Fruit fly (Drosophila melanogaster) whole organism, embryonic: ENCODE data around the gene ND-B17.

Experiments
- CG1024 ChIP-seq: fragments of 200-800 bp; sonication (Bioruptor generic); IDR thresholded peaks from 2 replicates; pipeline ENCODE4 v1.3.6; 2022; ENCODE audit warnings: missing biosample characterization, missing genetic modification characterization
- CG10462 ChIP-seq: fragments of 200-800 bp; sonication (Bioruptor generic); optimal IDR thresholded peaks from 2 replicates; lab custom pipeline; 2016; ENCODE audit warnings: missing biosample characterization, missing genetic modification characterization
- CG11696 ChIP-seq: fragments of 200-800 bp; sonication (Bioruptor generic); IDR thresholded peaks from 2 replicates; pipeline ENCODE4 v1.3.6; 2022; ENCODE audit warnings: missing biosample characterization, missing genetic modification characterization
- CG12236 ChIP-seq: fragments of 200-800 bp; sonication (Bioruptor generic); optimal IDR thresholded peaks from 2 replicates; lab custom pipeline; 2016; ENCODE audit warnings: missing biosample characterization, missing genetic modification characterization
- CG12299 ChIP-seq: fragments of 200-800 bp; sonication (Bioruptor generic); optimal IDR thresholded peaks from 2 replicates; lab custom pipeline; 2018; ENCODE audit warnings: missing biosample characterization, mild to moderate bottlenecking, missing genetic modification characterization
- CG14667 ChIP-seq: fragments of 200-800 bp; sonication (Bioruptor generic); IDR thresholded peaks from 2 replicates; pipeline ENCODE4 v1.3.6; 2022; ENCODE audit warnings: missing biosample characterization, missing genetic modification characterization
- CG15479 ChIP-seq: fragments of 200-800 bp; sonication (Bioruptor generic); optimal IDR thresholded peaks from 3 replicates; lab custom pipeline; 2019; ENCODE audit warnings: missing biosample characterization, mild to moderate bottlenecking, missing genetic modification characterization, moderate library complexity
- CG17802 ChIP-seq: fragments of 200-800 bp; sonication (Bioruptor generic); optimal IDR thresholded peaks from 2 replicates; lab custom pipeline; 2018; ENCODE audit warnings: missing biosample characterization, mild to moderate bottlenecking, missing genetic modification characterization, moderate library complexity
- CG18599 ChIP-seq: fragments of 200-800 bp; sonication (Bioruptor generic); optimal IDR thresholded peaks from 3 replicates; lab custom pipeline; 2017; ENCODE audit warnings: missing biosample characterization, missing genetic modification characterization, mild to moderate bottlenecking, moderate library complexity, missing genetic modification reagents
- CG2202 ChIP-seq: fragments of 200-800 bp; sonication (Bioruptor generic); optimal IDR thresholded peaks from 2 replicates; lab custom pipeline; 2018; ENCODE audit warnings: missing biosample characterization, mild to moderate bottlenecking, missing genetic modification characterization
- CG3995 ChIP-seq: fragments of 200-800 bp; sonication (Bioruptor generic); optimal IDR thresholded peaks from 3 replicates; lab custom pipeline; 2016; ENCODE audit warnings: missing biosample characterization, missing genetic modification characterization
- CG4404 ChIP-seq: fragments of 200-800 bp; sonication (Bioruptor generic); IDR thresholded peaks from 2 replicates; pipeline ENCODE4 v1.3.6; 2022; ENCODE audit warnings: missing biosample characterization, missing genetic modification characterization
- CG4424 ChIP-seq: fragments of 200-800 bp; sonication (Bioruptor generic); optimal IDR thresholded peaks from 3 replicates; lab custom pipeline; 2016; ENCODE audit warnings: missing biosample characterization, missing genetic modification characterization
- CG4707 ChIP-seq: fragments of 200-800 bp; sonication (Bioruptor generic); optimal IDR thresholded peaks from 2 replicates; lab custom pipeline; 2018; ENCODE audit warnings: missing biosample characterization, mild to moderate bottlenecking, missing genetic modification characterization, moderate library complexity
- CG5245 ChIP-seq: fragments of 200-800 bp; sonication (Bioruptor generic); optimal IDR thresholded peaks from 3 replicates; lab custom pipeline; 2016; ENCODE audit warnings: missing biosample characterization, missing genetic modification characterization
- CG5953 ChIP-seq: fragments of 200-800 bp; sonication (Bioruptor generic); IDR thresholded peaks from 2 replicates; pipeline ENCODE4 v1.3.6; 2022; ENCODE audit warnings: missing biosample characterization, missing genetic modification characterization
- CG6791 ChIP-seq: fragments of 200-800 bp; sonication (Bioruptor generic); IDR thresholded peaks from 3 replicates; pipeline ENCODE4 v1.3.6; 2022; ENCODE audit warnings: missing biosample characterization, missing genetic modification characterization; ENCODE audit not compliant: partially characterized antibody
- CG6854 ChIP-seq: fragments of 200-800 bp; sonication (Bioruptor generic); optimal IDR thresholded peaks from 3 replicates; lab custom pipeline; 2017; ENCODE audit warnings: missing biosample characterization, mild to moderate bottlenecking, missing genetic modification characterization
- CG7839 ChIP-seq: fragments of 200-800 bp; sonication (Bioruptor generic); optimal IDR thresholded peaks from 3 replicates; lab custom pipeline; 2018; ENCODE audit warnings: missing biosample characterization, mild to moderate bottlenecking, missing genetic modification characterization, moderate library complexity
- CG7928 ChIP-seq: fragments of 200-800 bp; sonication (Bioruptor generic); optimal IDR thresholded peaks from 2 replicates; lab custom pipeline; 2017; ENCODE audit warnings: missing biosample characterization, mild to moderate bottlenecking, missing genetic modification characterization
- Fer1 ChIP-seq: fragments of 200-800 bp; sonication (Bioruptor generic); optimal IDR thresholded peaks from 2 replicates; lab custom pipeline; 2017; ENCODE audit warnings: missing biosample characterization, mild to moderate bottlenecking, missing genetic modification characterization
- HLHmδ ChIP-seq: fragments of 200-800 bp; sonication (Bioruptor generic); optimal IDR thresholded peaks from 2 replicates; lab custom pipeline; 2018; ENCODE audit warnings: missing biosample characterization, mild to moderate bottlenecking, missing genetic modification characterization, moderate library complexity
- Max ChIP-seq: fragments of 200-800 bp; sonication (Bioruptor generic); optimal IDR thresholded peaks from 2 replicates; lab custom pipeline; 2016; ENCODE audit warnings: missing biosample characterization, mild to moderate bottlenecking, missing genetic modification characterization
- Med ChIP-seq: fragments of 200-800 bp; sonication (Bioruptor generic); peaks from one replicate; lab custom pipeline; 2016; ENCODE audit warnings: missing biosample characterization, missing genetic modification characterization, mild to moderate bottlenecking, inconsistent platforms, moderate library complexity
- Meics ChIP-seq: fragments of 200-800 bp; sonication (Bioruptor generic); optimal IDR thresholded peaks from 2 replicates; lab custom pipeline; 2017; ENCODE audit warnings: missing biosample characterization, mild to moderate bottlenecking, missing genetic modification characterization
- PHDP ChIP-seq: fragments of 200-800 bp; sonication (Bioruptor generic); optimal IDR thresholded peaks from 3 replicates; lab custom pipeline; 2018; ENCODE audit warnings: missing biosample characterization, mild to moderate bottlenecking, missing genetic modification characterization, moderate library complexity
- Sin3A ChIP-seq: fragments of >200 bp; optimal IDR thresholded peaks from 2 replicates; lab custom pipeline; 2018
- Six4 ChIP-seq: fragments of 200-800 bp; sonication (Bioruptor generic); optimal IDR thresholded peaks from 2 replicates; lab custom pipeline; 2016; ENCODE audit warnings: missing biosample characterization, missing genetic modification characterization
- Sox100B ChIP-seq: fragments of 200-800 bp; sonication (Bioruptor generic); optimal IDR thresholded peaks from 3 replicates; lab custom pipeline; 2018; ENCODE audit warnings: missing biosample characterization, mild to moderate bottlenecking, missing genetic modification characterization
- Sry-β ChIP-seq: fragments of 200-800 bp; sonication (Bioruptor generic); optimal IDR thresholded peaks from 2 replicates; lab custom pipeline; 2018; ENCODE audit warnings: missing biosample characterization, mild to moderate bottlenecking, missing genetic modification characterization, moderate library complexity
- Sry-δ ChIP-seq: fragments of 200-800 bp; sonication (Bioruptor generic); optimal IDR thresholded peaks from 2 replicates; lab custom pipeline; 2016; ENCODE audit warnings: missing biosample characterization, missing genetic modification characterization
- Ssrp ChIP-seq: fragments of 200-800 bp; sonication (Bioruptor generic); optimal IDR thresholded peaks from 2 replicates; lab custom pipeline; 2018; ENCODE audit warnings: missing biosample characterization, mild to moderate bottlenecking, missing genetic modification characterization, moderate library complexity
- ara ChIP-seq: fragments of 200-800 bp; sonication (Bioruptor generic); IDR thresholded peaks from 2 replicates; pipeline ENCODE4 v1.3.6; 2022; ENCODE audit warnings: missing biosample characterization, missing genetic modification characterization
- az2 ChIP-seq: fragments of 200-800 bp; sonication (Bioruptor generic); optimal IDR thresholded peaks from 3 replicates; lab custom pipeline; 2016; ENCODE audit warnings: missing biosample characterization, missing genetic modification characterization
- cas ChIP-seq: fragments of 200-800 bp; sonication (Bioruptor generic); IDR thresholded peaks from 2 replicates; pipeline ENCODE4 v1.3.6; 2022; ENCODE audit warnings: missing biosample characterization, missing genetic modification characterization
- dpn ChIP-seq, 2 experiments: fragments of 200-800 bp; sonication (Bioruptor generic); optimal IDR thresholded peaks; 3 replicates each; lab custom pipeline; 2016; ENCODE audit warnings: missing biosample characterization in 2 of 2, missing genetic modification characterization in 2 of 2
- gem ChIP-seq: fragments of 200-800 bp; sonication (Bioruptor generic); optimal IDR thresholded peaks from 2 replicates; lab custom pipeline; 2019; ENCODE audit warnings: missing biosample characterization, mild to moderate bottlenecking, missing genetic modification characterization, moderate library complexity
- hb ChIP-seq: fragments of 200-800 bp; sonication (Bioruptor generic); IDR thresholded peaks from 3 replicates; pipeline ENCODE4 v1.3.6; 2022; ENCODE audit warnings: missing biosample characterization, missing genetic modification characterization; ENCODE audit not compliant: partially characterized antibody
- kah ChIP-seq: fragments of 200-800 bp; sonication (Bioruptor generic); optimal IDR thresholded peaks from 2 replicates; lab custom pipeline; 2018; ENCODE audit warnings: missing biosample characterization, mild to moderate bottlenecking, missing genetic modification characterization
- lmd ChIP-seq: fragments of 200-800 bp; sonication (Bioruptor generic); IDR thresholded peaks from 2 replicates; pipeline ENCODE4 v1.3.6; 2022; ENCODE audit warnings: missing biosample characterization, missing genetic modification characterization
- onecut ChIP-seq: fragments of 200-800 bp; sonication (Bioruptor generic); IDR thresholded peaks from 2 replicates; pipeline ENCODE4 v1.3.6; 2022; ENCODE audit warnings: missing biosample characterization, missing genetic modification characterization
- org-1 ChIP-seq: fragments of 200-800 bp; sonication (Bioruptor generic); optimal IDR thresholded peaks from 2 replicates; lab custom pipeline; 2017; ENCODE audit warnings: missing biosample characterization, missing genetic modification characterization
- pita ChIP-seq: fragments of 200-800 bp; sonication (Bioruptor generic); optimal IDR thresholded peaks from 2 replicates; lab custom pipeline; 2017; ENCODE audit warnings: missing biosample characterization, mild to moderate bottlenecking, missing genetic modification characterization
- prd ChIP-seq, 3 experiments: fragments of >200 bp in 2 of 3; fragments of 200-800 bp in 1 of 3; sonication (Bioruptor generic) in 1 of 3; optimal IDR thresholded peaks in 2 of 3; IDR thresholded peaks in 1 of 3; 2 replicates in 2 of 3; 3 replicates in 1 of 3; pipeline versions ENCODE4 v1.3.6 to Lab custom; 2017 to 2022; ENCODE audit warnings: missing biosample characterization in 1 of 3, missing genetic modification characterization in 1 of 3
- ro ChIP-seq: fragments of 200-800 bp; sonication (Bioruptor generic); IDR thresholded peaks from 2 replicates; pipeline ENCODE4 v1.3.6; 2022; ENCODE audit warnings: missing biosample characterization, missing genetic modification characterization
- seq ChIP-seq: fragments of 200-800 bp; sonication (Bioruptor generic); IDR thresholded peaks from 2 replicates; pipeline ENCODE4 v1.3.6; 2022; ENCODE audit warnings: missing biosample characterization, missing genetic modification characterization
- sug ChIP-seq: fragments of 200-800 bp; optimal IDR thresholded peaks from 2 replicates; lab custom pipeline; 2019; ENCODE audit warnings: missing biosample characterization, mild to moderate bottlenecking, missing genetic modification characterization, moderate library complexity
- vnd ChIP-seq: fragments of 200-800 bp; sonication (Bioruptor generic); IDR thresholded peaks from 3 replicates; pipeline ENCODE4 v1.3.6; 2022; ENCODE audit warnings: missing biosample characterization, missing genetic modification characterization; ENCODE audit not compliant: partially characterized antibody

ND-B17 gene

dm6 chr2L:15761409-15762407 lies 10.8 kb upstream of the ND-B17 start (continued):
- peak; percentile 64 for TF ChIP-seq CG1024 (GFP tag; lab: Robert Waterston, UW)
- TF ChIP-seq Sry-δ (GFP tag; lab: Kevin White, UChicago): no peak
- TF ChIP-seq CG3995 (GFP tag; lab: Kevin White, UChicago): no peak
- peak; percentile 17 for TF ChIP-seq CG12299 (tag; lab: Kevin White, UChicago)
- no peak for TF ChIP-seq sug (tag; lab: Kevin White, UChicago)
- TF ChIP-seq Med: peak; percentile 76
- TF ChIP-seq CG4707 (GFP tag; lab: Kevin White, UChicago): peak; percentile 16
- peak; percentile 9 for TF ChIP-seq CG12236 (GFP tag; lab: Kevin White, UChicago)
- TF ChIP-seq CG5245 (GFP tag; lab: Kevin White, UChicago): peak; percentile 58
- peak; percentile 15 to 64 for TF ChIP-seq dpn (GFP tag; optimal IDR thresholded peaks at IDR 0.05; lab: Kevin White, UChicago)
- TF ChIP-seq gem (tag; lab: Kevin White, UChicago): peak; percentile 89
- peak; percentile 49 for TF ChIP-seq Six4 (GFP tag; lab: Kevin White, UChicago)
- TF ChIP-seq CG11696 (GFP tag; lab: Robert Waterston, UW): peak; percentile 67
- TF ChIP-seq onecut (GFP tag; lab: Robert Waterston, UW): peak; percentile 64
- peak; percentile 43 for TF ChIP-seq CG15479
- no peak for TF ChIP-seq CG6791
- no peak for TF ChIP-seq vnd (GFP tag; lab: Robert Waterston, UW)
- TF ChIP-seq PHDP: peak; percentile 64
- TF ChIP-seq prd (optimal IDR thresholded peaks at IDR 0.05; lab: Kevin White, UChicago): no peak
- TF ChIP-seq prd (GFP tag; IDR thresholded peaks at IDR 0.05; lab: Robert Waterston, UW): peak; percentile 85
- TF ChIP-seq CG6854 (GFP tag; lab: Kevin White, UChicago): no peak
- TF ChIP-seq kah: peak; percentile 47
- peak; percentile 25 for TF ChIP-seq CG2202
- peak; percentile 13 for TF ChIP-seq CG17802
- no peak for TF ChIP-seq pita
- TF ChIP-seq ro (GFP tag; lab: Robert Waterston, UW): peak; percentile 27; the same call in 1 of the 2 replicates
- no peak for TF ChIP-seq hb
- TF ChIP-seq Ssrp: peak; percentile 72
- peak; percentile 48 for TF ChIP-seq Max
- TF ChIP-seq CG5953: peak; percentile 67; the same call in 1 of the 2 replicates
- no peak for TF ChIP-seq HLHmδ (GFP tag; lab: Kevin White, UChicago)
- TF ChIP-seq Meics (GFP tag; lab: Kevin White, UChicago): peak; percentile 62
- TF ChIP-seq CG14667 (GFP tag; lab: Robert Waterston, UW): peak; percentile 63
- peak; percentile 5 for TF ChIP-seq Sry-β (GFP tag; lab: Kevin White, UChicago)
- TF ChIP-seq CG4424 (GFP tag; lab: Kevin White, UChicago): peak; percentile 74
- TF ChIP-seq Fer1: peak; percentile 58
- peak; percentile 82 for TF ChIP-seq seq (GFP tag; lab: Robert Waterston, UW)
- TF ChIP-seq Sin3A (lab: Kevin White, UChicago): no peak
- peak; percentile 83 for TF ChIP-seq Sox100B (GFP tag; lab: Kevin White, UChicago)
- peak; percentile 78 for TF ChIP-seq lmd (GFP tag; lab: Robert Waterston, UW)
- TF ChIP-seq CG7839 (tag; lab: Kevin White, UChicago): peak; percentile 80
- peak; percentile 83 for TF ChIP-seq ara
- peak; percentile 24 for TF ChIP-seq CG10462
- TF ChIP-seq org-1: peak; percentile 38
- TF ChIP-seq CG7928 (GFP tag; lab: Kevin White, UChicago): no peak
- TF ChIP-seq CG4404: peak; percentile 76
- TF ChIP-seq cas: no peak
- TF ChIP-seq CG18599 (GFP tag; lab: Kevin White, UChicago): peak; percentile 71
- peak; percentile 66 for TF ChIP-seq az2 (GFP tag; lab: Kevin White, UChicago)
